Worm (Caenorhabditis elegans): Measurements from ENCODE around the gene cisd-3.2.
A peak's percentile ranks its signal among the peaks of the same experiment; 100 is the strongest.

Gene cisd-3.2

DNA sequence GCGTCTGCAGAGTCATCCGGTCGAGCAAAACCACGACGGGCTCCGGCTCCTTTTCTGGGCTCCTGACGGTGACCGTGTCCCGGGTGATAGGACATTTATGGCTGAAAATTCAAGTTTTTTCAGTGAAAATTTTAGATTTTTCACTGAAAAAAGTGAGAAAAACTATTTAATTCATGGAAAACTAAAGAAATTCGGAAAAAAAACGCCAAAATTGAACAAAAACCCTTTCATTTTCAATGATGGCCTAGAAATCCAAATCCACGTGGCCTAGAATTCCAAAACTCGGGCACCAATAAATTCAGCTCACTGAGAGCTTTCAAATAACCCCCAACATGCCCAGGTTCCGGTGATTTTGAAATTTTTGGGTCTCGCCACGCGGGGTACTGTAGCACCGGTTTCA is 14.1 kb downstream of the cisd-3.2 start, which contains the start of gene ddx-35:
ddx-35 (minus strand) TSS at position 101 of the 400 bp plus-strand sequence.
- TF ChIP-seq dao-5 (tag; optimal IDR thresholded peaks at IDR 0.05) (no peak), W03F9.2 (tag; optimal IDR thresholded peaks at IDR 0.05) (no peak), him-1 (tag; optimal IDR thresholded peaks at IDR 0.05) (no peak)

DNA sequence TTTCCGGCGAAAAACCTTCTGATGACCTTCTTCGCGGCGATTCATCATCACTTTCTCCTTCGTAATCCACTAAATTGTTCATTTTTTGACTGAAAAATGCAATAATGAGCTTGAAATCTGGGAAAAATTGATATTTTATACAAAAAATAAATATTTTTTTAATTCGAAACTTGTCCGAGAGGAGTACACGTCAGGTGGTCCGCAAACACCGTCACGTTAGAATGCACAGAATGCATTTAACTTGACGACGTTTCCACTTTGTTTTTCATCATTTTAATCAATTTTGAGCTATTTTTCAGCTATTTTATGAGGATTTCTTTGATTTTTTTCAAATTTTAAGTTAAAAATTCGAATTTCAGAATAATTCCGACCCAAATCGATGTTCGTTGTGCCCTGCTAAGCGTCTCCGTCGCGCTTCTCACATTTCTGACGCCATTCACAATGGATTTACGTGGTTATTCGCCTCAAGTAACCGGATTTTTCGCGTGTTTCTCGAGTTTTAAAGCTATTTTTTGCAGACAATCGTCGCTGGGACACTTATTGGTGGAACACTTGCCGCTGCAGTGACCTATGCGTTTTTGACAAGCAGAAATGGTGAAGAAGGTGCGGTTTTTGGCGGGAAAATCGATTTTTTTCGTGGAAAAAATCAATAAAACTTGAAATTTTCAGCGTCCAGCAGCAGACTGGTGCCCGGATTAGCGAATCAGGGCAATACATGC is 18.3 kb downstream of the cisd-3.2 start, which contains the start of the genes eelo-1 and Y67D2.2:
eelo-1 (minus strand) TSS at position 89 of the 719 bp plus-strand sequence.
Y67D2.2 (plus strand) TSS at position 360 of the 719 bp plus-strand sequence.
- TF ChIP-seq W03F9.2 (tag; optimal IDR thresholded peaks at IDR 0.05) = peak; percentile 62
- no peak for TF ChIP-seq dao-5 (tag; optimal IDR thresholded peaks at IDR 0.05)
- no peak for TF ChIP-seq him-1 (tag; optimal IDR thresholded peaks at IDR 0.05)

DNA sequence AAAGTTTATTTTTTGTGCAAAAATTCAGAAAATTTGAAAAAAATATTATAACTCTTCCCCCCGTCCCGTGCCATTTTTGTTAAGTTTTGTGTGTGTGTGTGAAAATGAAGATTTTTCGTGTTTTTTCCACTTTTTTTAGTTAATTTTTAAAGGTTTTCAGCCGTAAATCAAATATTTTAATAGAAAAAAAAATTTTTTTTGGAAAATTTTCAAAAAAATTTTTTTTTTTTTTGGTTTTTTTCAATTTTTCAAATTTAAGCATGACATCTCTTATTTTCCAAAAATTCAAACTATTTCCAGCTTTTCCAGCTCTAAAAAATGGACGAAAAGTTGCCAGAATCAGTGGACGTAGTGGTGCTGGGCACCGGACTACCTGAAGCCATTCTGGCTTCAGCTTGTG is 29.7 kb downstream of the cisd-3.2 start, which contains the start of gene rep-1:
rep-1 (plus strand) TSS at position 301 of the 400 bp plus-strand sequence.
- no peak for TF ChIP-seq him-1 (tag; optimal IDR thresholded peaks at IDR 0.05)
- TF ChIP-seq W03F9.2 (tag; optimal IDR thresholded peaks at IDR 0.05) = no peak
- no peak for TF ChIP-seq dao-5 (tag; optimal IDR thresholded peaks at IDR 0.05)

DNA sequence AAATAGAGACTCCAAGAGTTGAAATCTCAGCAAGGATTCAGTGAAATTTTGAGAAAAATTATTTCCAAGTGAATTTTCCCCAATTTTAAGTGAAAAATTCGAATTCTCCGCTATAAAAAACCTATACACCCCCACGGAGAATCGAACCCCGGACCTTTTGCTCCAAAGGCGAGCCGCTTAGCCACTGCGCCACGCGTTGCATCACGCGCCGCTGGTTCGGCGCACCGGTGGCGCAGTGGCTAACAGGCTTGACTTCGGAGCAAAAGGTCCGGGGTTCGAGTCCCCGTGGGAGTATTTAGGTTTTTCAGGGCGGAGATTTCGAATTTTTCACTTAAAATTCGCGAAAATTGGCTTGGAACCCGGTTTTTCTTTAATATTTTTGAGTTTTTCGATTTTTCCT is 35.4 kb downstream of the cisd-3.2 start:
- TF ChIP-seq him-1 (tag; optimal IDR thresholded peaks at IDR 0.05) = no peak
- no peak for TF ChIP-seq W03F9.2 (tag; optimal IDR thresholded peaks at IDR 0.05)
- TF ChIP-seq dao-5 (tag; optimal IDR thresholded peaks at IDR 0.05) = no peak

DNA sequence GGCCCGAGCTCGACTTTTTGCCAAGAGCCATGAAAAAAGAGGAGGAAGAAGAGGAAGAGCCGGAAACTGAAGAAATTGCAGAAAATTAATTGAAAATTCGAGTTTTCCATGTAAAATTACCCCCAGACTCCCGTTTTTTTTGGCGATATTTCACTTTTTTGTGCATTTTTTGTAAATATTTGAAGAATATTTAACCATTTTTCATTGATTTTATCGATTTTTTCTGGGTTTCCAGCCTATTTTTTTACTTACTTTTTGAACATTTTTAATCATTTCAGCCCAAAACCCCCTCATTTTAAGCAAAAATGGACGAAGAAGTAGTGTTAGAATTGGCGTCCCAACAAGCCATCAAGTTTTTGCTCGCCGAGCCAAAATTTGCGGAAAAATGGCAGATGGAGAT is 36.2 kb downstream of the cisd-3.2 start, which contains the start of gene Y22D7AL.7:
Y22D7AL.7 (plus strand) TSS at position 301 of the 400 bp plus-strand sequence.
- TF ChIP-seq W03F9.2 (tag; optimal IDR thresholded peaks at IDR 0.05) (no peak), him-1 (tag; optimal IDR thresholded peaks at IDR 0.05) (no peak), dao-5 (tag; optimal IDR thresholded peaks at IDR 0.05) (no peak)

DNA sequence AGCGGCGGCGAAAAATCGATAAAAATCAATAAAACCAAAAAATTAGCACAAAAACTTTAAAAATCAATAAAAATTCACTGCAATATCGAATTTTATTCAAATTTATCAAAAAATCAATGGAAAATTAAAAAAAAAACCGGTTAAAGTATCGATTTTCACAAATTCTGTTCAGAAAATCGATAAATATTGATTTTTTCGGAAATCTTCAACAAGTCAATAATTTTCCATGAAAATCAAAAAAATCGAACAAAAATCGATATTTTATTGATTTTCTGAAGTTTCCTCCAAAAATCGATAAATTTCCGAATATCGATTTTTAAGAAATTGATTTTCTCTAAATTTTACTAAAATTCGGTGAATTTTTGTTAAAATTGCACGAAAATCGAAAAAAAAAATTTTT is 38.3 kb downstream of the cisd-3.2 start:
- TF ChIP-seq W03F9.2 (tag; optimal IDR thresholded peaks at IDR 0.05) (no peak), him-1 (tag; optimal IDR thresholded peaks at IDR 0.05) (no peak), dao-5 (tag; optimal IDR thresholded peaks at IDR 0.05) (no peak)

DNA sequence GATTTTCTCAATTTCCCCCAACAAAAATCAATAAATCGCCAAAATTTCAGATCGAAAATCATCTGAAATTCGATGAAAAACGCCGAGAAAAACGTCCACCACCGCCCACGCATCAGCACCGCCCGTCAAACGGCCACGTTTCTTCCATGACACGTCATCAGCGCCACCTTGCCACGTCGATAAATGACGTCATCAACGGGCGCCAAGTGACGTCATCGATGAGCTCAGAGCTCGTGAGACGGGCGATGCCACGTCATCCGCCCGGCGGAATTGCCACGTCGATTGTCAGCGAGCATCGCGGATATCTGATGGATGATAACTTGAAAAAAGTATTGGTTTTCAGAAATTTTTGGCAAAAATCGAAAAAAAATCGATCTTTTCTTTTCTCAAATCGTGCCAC is 38.7 kb downstream of the cisd-3.2 start:
- TF ChIP-seq W03F9.2 (tag; optimal IDR thresholded peaks at IDR 0.05) = no peak
- TF ChIP-seq dao-5 (tag; optimal IDR thresholded peaks at IDR 0.05) = no peak
- TF ChIP-seq him-1 (tag; optimal IDR thresholded peaks at IDR 0.05) = no peak

DNA sequence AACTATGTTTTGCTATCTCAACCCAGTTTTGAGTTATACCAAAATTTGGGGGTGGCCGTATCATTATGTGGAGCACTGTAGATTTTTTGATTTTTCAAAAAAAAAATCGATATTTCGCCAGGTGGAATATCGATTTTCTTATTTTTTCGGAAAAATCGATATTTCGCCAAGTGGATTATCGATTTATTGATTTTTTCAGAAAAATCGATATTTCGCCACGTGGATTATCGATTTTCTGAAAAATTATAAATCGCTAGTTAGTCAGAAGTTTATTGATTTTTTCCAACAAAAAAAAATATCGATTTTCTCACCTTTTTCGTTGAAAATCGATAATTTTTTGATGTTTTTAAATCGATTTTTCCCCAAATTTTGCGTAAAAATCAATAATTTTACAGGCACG is 39.8 kb downstream of the cisd-3.2 start:
- TF ChIP-seq dao-5 (tag; optimal IDR thresholded peaks at IDR 0.05) (no peak), W03F9.2 (tag; optimal IDR thresholded peaks at IDR 0.05) (no peak), him-1 (tag; optimal IDR thresholded peaks at IDR 0.05) (no peak)

DNA sequence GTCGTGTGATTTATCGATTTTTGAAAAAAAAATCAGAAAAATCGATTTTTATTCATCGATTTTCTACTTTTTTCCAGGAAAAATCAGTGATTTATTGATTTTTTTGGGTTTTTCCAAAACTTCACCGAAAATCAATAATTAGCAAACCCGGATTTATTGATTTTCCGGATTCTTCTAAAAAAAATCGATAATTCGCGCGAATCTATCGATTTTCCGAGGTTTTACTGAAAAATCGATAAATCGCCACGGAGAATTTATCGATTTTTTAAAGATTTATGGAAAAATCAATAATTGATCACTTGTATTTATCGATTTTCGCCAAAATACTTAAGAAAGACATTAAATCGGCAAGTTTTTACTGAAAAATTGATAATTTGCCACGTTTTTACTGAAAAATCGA is 43.2 kb downstream of the cisd-3.2 start:
- no peak for TF ChIP-seq him-1 (tag; optimal IDR thresholded peaks at IDR 0.05)
- no peak for TF ChIP-seq dao-5 (tag; optimal IDR thresholded peaks at IDR 0.05)
- no peak for TF ChIP-seq W03F9.2 (tag; optimal IDR thresholded peaks at IDR 0.05)

DNA sequence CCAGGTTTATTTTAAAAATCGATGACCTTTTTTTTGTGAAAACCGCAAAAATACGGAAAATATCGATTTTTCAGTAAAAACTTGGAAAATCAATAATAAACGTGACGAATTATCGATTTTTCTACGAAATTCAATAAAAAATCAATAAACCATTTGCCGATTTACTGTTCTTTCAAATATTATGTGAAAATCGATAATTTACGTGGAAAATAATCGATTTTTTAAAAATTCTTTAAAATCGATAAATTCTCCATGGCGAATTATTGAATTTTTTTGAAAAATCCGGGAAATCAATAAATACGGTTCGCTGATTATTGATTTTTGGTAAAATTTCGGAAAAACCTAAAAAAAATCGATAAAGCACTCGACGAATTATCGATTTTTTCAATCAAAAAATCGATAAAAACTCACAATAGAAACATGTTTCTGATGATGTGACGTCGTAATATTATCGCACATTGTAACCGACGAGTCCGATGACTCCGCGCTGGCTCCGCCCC is 44.0 kb downstream of the cisd-3.2 start:
- no peak for TF ChIP-seq W03F9.2 (tag; optimal IDR thresholded peaks at IDR 0.05)
- no peak for TF ChIP-seq him-1 (tag; optimal IDR thresholded peaks at IDR 0.05)
- TF ChIP-seq dao-5 (tag; optimal IDR thresholded peaks at IDR 0.05) = no peak

DNA sequence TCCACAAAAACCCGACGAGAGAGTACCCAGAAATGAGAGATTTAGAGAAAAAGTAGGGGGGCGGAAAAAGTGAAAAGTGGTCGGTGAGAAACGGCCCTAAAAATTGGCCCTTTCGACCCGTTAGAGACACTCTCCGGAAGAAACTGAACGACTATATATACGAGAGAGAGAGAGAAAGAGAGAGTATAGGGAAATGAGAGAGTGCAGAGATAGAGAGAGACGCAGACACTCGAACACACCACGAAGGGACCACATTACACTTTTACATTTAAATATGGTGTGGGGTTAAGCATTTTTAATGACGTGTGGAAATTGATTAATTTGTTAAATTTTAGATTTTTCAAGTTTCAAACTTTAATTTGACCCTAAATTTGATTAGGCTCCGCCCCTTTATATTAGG is 51.4 kb downstream of the cisd-3.2 start:
- TF ChIP-seq dao-5 (tag; optimal IDR thresholded peaks at IDR 0.05) (no peak), W03F9.2 (tag; optimal IDR thresholded peaks at IDR 0.05) (no peak), him-1 (tag; optimal IDR thresholded peaks at IDR 0.05) (no peak)

All from whole organism, L4/young adult.